Fruit fly (Drosophila melanogaster): ENCODE results near the gene regucalcin.

DNA sequence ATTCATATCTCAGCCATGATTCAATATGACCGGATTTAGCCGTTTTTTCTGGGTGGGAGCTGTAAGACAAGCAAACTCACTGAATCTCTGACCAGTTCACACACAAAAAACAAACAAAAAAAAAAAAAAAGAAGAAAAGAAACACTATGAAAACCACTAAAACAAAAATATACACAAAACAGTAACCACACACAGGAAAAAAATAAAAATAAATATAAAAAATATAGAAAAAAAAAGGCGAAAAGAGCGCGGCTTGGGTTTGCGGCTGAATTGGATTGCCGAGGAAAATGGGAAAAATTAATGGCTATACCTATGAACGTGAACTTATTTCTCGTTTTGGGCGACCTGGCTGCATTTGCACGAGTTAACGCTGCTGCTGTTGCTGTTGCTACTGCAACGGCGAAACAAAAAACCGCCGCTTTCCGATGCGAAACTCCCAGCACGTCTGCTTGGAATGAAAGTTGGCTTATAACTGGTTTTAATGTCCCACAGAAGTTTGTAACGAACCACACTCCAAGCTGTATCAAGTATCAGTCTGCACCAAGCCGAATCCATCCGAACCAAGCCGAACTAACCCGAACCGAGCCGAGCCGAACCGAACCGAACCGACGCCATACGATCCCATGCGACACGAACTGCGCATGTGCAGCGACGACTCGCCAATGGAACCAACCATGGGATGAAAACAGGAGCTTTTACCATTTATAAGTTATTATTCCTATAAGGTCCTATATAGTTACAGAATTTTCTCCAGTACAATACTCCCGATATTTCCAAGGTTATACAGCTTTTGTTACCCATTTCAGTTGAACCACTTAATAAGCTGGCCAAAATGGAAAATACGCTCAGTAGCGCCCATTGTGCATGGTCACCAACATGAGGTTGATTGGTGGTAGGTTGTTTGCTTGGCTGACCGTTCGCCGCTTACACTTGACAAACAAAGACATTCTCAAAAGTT lies 8.5 kb upstream of the regucalcin start, which contains the start of gene fw:
- TF ChIP-seq dsx (GFP tag; optimal IDR thresholded peaks at IDR 0.05; ENCODE audit: poor library complexity, severe bottlenecking) (peak; percentile 57), CG16779 (tag; optimal IDR thresholded peaks at IDR 0.05) (no peak)
